Fruit fly (Drosophila melanogaster) whole organism, embryonic: ENCODE results near the gene ImpL1.

ENCODE experiments used
- Asciz ChIP-seq: fragments of 200-800 bp; sonication (Bioruptor generic); optimal IDR thresholded peaks from 2 replicates; lab custom pipeline; 2017; ENCODE audit warnings: missing biosample characterization, mild to moderate bottlenecking, missing genetic modification characterization, missing genetic modification reagents
- Atf6 ChIP-seq: fragments of 200-800 bp; sonication (Bioruptor generic); IDR thresholded peaks from 2 replicates; pipeline ENCODE4 v1.3.6; 2022; ENCODE audit warnings: missing biosample characterization, missing genetic modification characterization
- CG10959 ChIP-seq: fragments of 200-800 bp; sonication (Bioruptor generic); IDR thresholded peaks from 2 replicates; pipeline ENCODE4 v1.3.6; 2022; ENCODE audit warnings: missing biosample characterization, missing genetic modification characterization
- CG11504 ChIP-seq: fragments of 200-800 bp; sonication (Bioruptor generic); optimal IDR thresholded peaks from 3 replicates; lab custom pipeline; 2019; ENCODE audit warnings: missing biosample characterization, mild to moderate bottlenecking, missing genetic modification characterization, moderate library complexity
- CG12391 ChIP-seq: fragments of 200-800 bp; sonication (Bioruptor generic); optimal IDR thresholded peaks from 3 replicates; lab custom pipeline; 2018; ENCODE audit warnings: missing biosample characterization, mild to moderate bottlenecking, missing genetic modification characterization, moderate library complexity
- CG14710 ChIP-seq: fragments of 200-800 bp; sonication (Bioruptor generic); optimal IDR thresholded peaks from 3 replicates; lab custom pipeline; 2019; ENCODE audit warnings: missing biosample characterization, mild to moderate bottlenecking, missing genetic modification characterization, moderate library complexity
- CG15601 ChIP-seq: fragments of 200-800 bp; sonication (Bioruptor generic); optimal IDR thresholded peaks from 3 replicates; lab custom pipeline; 2019; ENCODE audit warnings: missing biosample characterization, mild to moderate bottlenecking, missing genetic modification characterization, moderate library complexity
- CG15696 ChIP-seq: fragments of 200-800 bp; sonication (Bioruptor generic); optimal IDR thresholded peaks from 2 replicates; lab custom pipeline; 2019; ENCODE audit warnings: missing biosample characterization, mild to moderate bottlenecking, missing genetic modification characterization, moderate library complexity
- CG2202 ChIP-seq: fragments of 200-800 bp; sonication (Bioruptor generic); optimal IDR thresholded peaks from 2 replicates; lab custom pipeline; 2018; ENCODE audit warnings: missing biosample characterization, mild to moderate bottlenecking, missing genetic modification characterization
- CG2712 ChIP-seq: fragments of 200-800 bp; optimal IDR thresholded peaks from 3 replicates; lab custom pipeline; 2019; ENCODE audit warnings: missing biosample characterization, mild to moderate bottlenecking, missing genetic modification characterization, moderate library complexity
- CG30403 ChIP-seq: fragments of 200-800 bp; sonication (Bioruptor generic); optimal IDR thresholded peaks from 3 replicates; lab custom pipeline; 2016; ENCODE audit warnings: missing biosample characterization, missing genetic modification characterization
- CG3065 ChIP-seq: fragments of 200-800 bp; sonication (Bioruptor generic); optimal IDR thresholded peaks from 2 replicates; lab custom pipeline; 2016; ENCODE audit warnings: missing biosample characterization, missing genetic modification characterization
- CG32532 ChIP-seq: fragments of 200-800 bp; sonication (Bioruptor generic); IDR thresholded peaks from 2 replicates; pipeline ENCODE4 v1.3.6; 2022; ENCODE audit warnings: missing biosample characterization, missing genetic modification characterization
- CG33213 ChIP-seq: fragments of 200-800 bp; sonication (Bioruptor generic); optimal IDR thresholded peaks from 3 replicates; lab custom pipeline; 2016; ENCODE audit warnings: missing biosample characterization, missing genetic modification characterization
- CG3726 ChIP-seq: fragments of 200-800 bp; sonication (Bioruptor generic); IDR thresholded peaks from 3 replicates; pipeline ENCODE4, ENCODE4 v1.3.6; 2022; ENCODE audit warnings: missing biosample characterization, missing genetic modification characterization
- CG4328 ChIP-seq: fragments of 200-800 bp; sonication (Bioruptor generic); optimal IDR thresholded peaks from 3 replicates; lab custom pipeline; 2017; ENCODE audit warnings: missing biosample characterization, missing genetic modification reagents, missing genetic modification characterization
- CG4424 ChIP-seq: fragments of 200-800 bp; sonication (Bioruptor generic); optimal IDR thresholded peaks from 3 replicates; lab custom pipeline; 2016; ENCODE audit warnings: missing biosample characterization, missing genetic modification characterization
- CG4617 ChIP-seq: fragments of 200-800 bp; sonication (Bioruptor generic); optimal IDR thresholded peaks from 3 replicates; lab custom pipeline; 2016; ENCODE audit warnings: missing biosample characterization, missing genetic modification characterization, borderline replicate concordance
- CG6254 ChIP-seq: fragments of 200-800 bp; sonication (Bioruptor generic); optimal IDR thresholded peaks from 3 replicates; lab custom pipeline; 2017; ENCODE audit warnings: mild to moderate bottlenecking, missing biosample characterization, missing genetic modification reagents, missing genetic modification characterization
- CG6854 ChIP-seq: fragments of 200-800 bp; sonication (Bioruptor generic); optimal IDR thresholded peaks from 3 replicates; lab custom pipeline; 2017; ENCODE audit warnings: missing biosample characterization, mild to moderate bottlenecking, missing genetic modification characterization
- CkIIα-i1 ChIP-seq: fragments of 200-800 bp; sonication (Bioruptor generic); IDR thresholded peaks from 2 replicates; pipeline ENCODE4 v1.3.6; 2022; ENCODE audit warnings: missing biosample characterization, missing genetic modification characterization
- Deaf1 ChIP-seq: fragments of 200-800 bp; optimal IDR thresholded peaks from 3 replicates; lab custom pipeline; 2019; ENCODE audit warnings: missing biosample characterization, mild to moderate bottlenecking, missing genetic modification characterization, moderate library complexity
- Dek ChIP-seq: fragments of 200-800 bp; sonication (Bioruptor generic); optimal IDR thresholded peaks from 3 replicates; lab custom pipeline; 2019; ENCODE audit warnings: missing biosample characterization, mild to moderate bottlenecking, missing genetic modification characterization, moderate library complexity
- Dip3 ChIP-seq: fragments of 200-800 bp; sonication (Bioruptor generic); optimal IDR thresholded peaks from 3 replicates; lab custom pipeline; 2016; ENCODE audit warnings: missing biosample characterization, missing genetic modification characterization
- GATAe ChIP-seq: fragments of 200-800 bp; sonication (Bioruptor generic); conservative IDR thresholded peaks from 2 replicates; pipeline ENCODE4 v1.3.6; 2022; ENCODE audit warnings: missing biosample characterization, missing genetic modification characterization
- Kr ChIP-seq: fragments of 200-800 bp; sonication (Bioruptor generic); optimal IDR thresholded peaks from 2 replicates; lab custom pipeline; 2017; ENCODE audit warnings: missing biosample characterization, mild to moderate bottlenecking, missing genetic modification characterization
- Lhr ChIP-seq: fragments of 200-800 bp; sonication (Bioruptor generic); optimal IDR thresholded peaks from 3 replicates; lab custom pipeline; 2017; ENCODE audit warnings: mild to moderate bottlenecking, missing biosample characterization, missing genetic modification reagents, missing genetic modification characterization
- Nf-YC ChIP-seq: fragments of 200-800 bp; optimal IDR thresholded peaks from 3 replicates; lab custom pipeline; 2019; ENCODE audit warnings: missing biosample characterization, mild to moderate bottlenecking, missing genetic modification characterization, moderate library complexity
- Ptx1 ChIP-seq: fragments of 200-800 bp; sonication (Bioruptor generic); IDR thresholded peaks from 2 replicates; pipeline ENCODE4 v1.3.6; 2022; ENCODE audit warnings: missing biosample characterization, missing genetic modification characterization
- Sry-β ChIP-seq: fragments of 200-800 bp; sonication (Bioruptor generic); optimal IDR thresholded peaks from 2 replicates; lab custom pipeline; 2018; ENCODE audit warnings: missing biosample characterization, mild to moderate bottlenecking, missing genetic modification characterization, moderate library complexity
- Sry-δ ChIP-seq: fragments of 200-800 bp; sonication (Bioruptor generic); optimal IDR thresholded peaks from 2 replicates; lab custom pipeline; 2016; ENCODE audit warnings: missing biosample characterization, missing genetic modification characterization
- Trl ChIP-seq, 3 experiments: fragments of >200 bp in 2 of 3; fragments of 200-800 bp in 1 of 3; sonication (Bioruptor generic) in 1 of 3; optimal IDR thresholded peaks; 2 replicates in 1 of 3; 3 replicates in 2 of 3; lab custom pipeline; 2016 to 2017; ENCODE audit warnings: missing biosample characterization in 1 of 3, missing genetic modification characterization in 1 of 3
- Vsx1 ChIP-seq: fragments of 200-800 bp; sonication (Bioruptor generic); optimal IDR thresholded peaks from 2 replicates; lab custom pipeline; 2017; ENCODE audit warnings: missing biosample characterization, mild to moderate bottlenecking, missing genetic modification characterization, missing genetic modification reagents
- amos ChIP-seq: fragments of 200-800 bp; sonication (Bioruptor generic); IDR thresholded peaks from 2 replicates; pipeline ENCODE4 v1.3.6; 2022; ENCODE audit warnings: missing biosample characterization, missing genetic modification characterization; ENCODE audit not compliant: partially characterized antibody
- bbx ChIP-seq: fragments of 200-800 bp; sonication (Bioruptor generic); IDR thresholded peaks from 2 replicates; pipeline ENCODE4 v1.3.6; 2022; ENCODE audit warnings: missing biosample characterization, missing genetic modification characterization; ENCODE audit not compliant: partially characterized antibody
- bsh ChIP-seq, 2 experiments: fragments of 200-800 bp; sonication (Bioruptor generic); optimal IDR thresholded peaks; 2 replicates each; lab custom pipeline; 2017 to 2018; ENCODE audit warnings: mild to moderate bottlenecking in 2 of 2, missing biosample characterization in 2 of 2, missing genetic modification characterization in 2 of 2, moderate library complexity in 1 of 2
- cad ChIP-seq: fragments of >200 bp; optimal IDR thresholded peaks from 2 replicates; lab custom pipeline; 2017; ENCODE audit warnings: missing biosample characterization, missing genetic modification characterization
- chif ChIP-seq, 2 experiments: fragments of 200-800 bp; sonication (Bioruptor generic); optimal IDR thresholded peaks; 3 replicates each; lab custom pipeline; 2016; ENCODE audit warnings: missing biosample characterization in 2 of 2, missing genetic modification characterization in 2 of 2
- fd96Cb ChIP-seq: fragments of 200-800 bp; sonication (Bioruptor generic); optimal IDR thresholded peaks from 2 replicates; lab custom pipeline; 2018; ENCODE audit warnings: missing biosample characterization, mild to moderate bottlenecking, missing genetic modification characterization, moderate library complexity
- ken ChIP-seq: fragments of 200-800 bp; sonication (Bioruptor generic); IDR thresholded peaks from 3 replicates; pipeline ENCODE4 v1.3.6; 2022; ENCODE audit warnings: missing biosample characterization, missing genetic modification characterization
- pnt ChIP-seq: fragments of 200-800 bp; sonication (Bioruptor generic); optimal IDR thresholded peaks from 3 replicates; lab custom pipeline; 2016; ENCODE audit warnings: missing biosample characterization, missing genetic modification characterization
- prd ChIP-seq, 3 experiments: fragments of >200 bp in 2 of 3; fragments of 200-800 bp in 1 of 3; sonication (Bioruptor generic) in 1 of 3; optimal IDR thresholded peaks in 2 of 3; IDR thresholded peaks in 1 of 3; 2 replicates in 2 of 3; 3 replicates in 1 of 3; pipeline versions ENCODE4 v1.3.6 to Lab custom; 2017 to 2022; ENCODE audit warnings: missing biosample characterization in 1 of 3, missing genetic modification characterization in 1 of 3
- scrt ChIP-seq: fragments of 200-800 bp; sonication (Bioruptor generic); optimal IDR thresholded peaks from 2 replicates; lab custom pipeline; 2018; ENCODE audit warnings: missing biosample characterization, mild to moderate bottlenecking, missing genetic modification characterization, moderate library complexity
- sim ChIP-seq: fragments of 200-800 bp; sonication (Bioruptor generic); IDR thresholded peaks from 2 replicates; pipeline ENCODE4 v1.3.6; 2022; ENCODE audit warnings: missing biosample characterization, missing genetic modification characterization
- sima ChIP-seq: fragments of 200-800 bp; sonication (Bioruptor generic); optimal IDR thresholded peaks from 2 replicates; lab custom pipeline; 2016; ENCODE audit warnings: missing biosample characterization, missing genetic modification characterization
- stwl ChIP-seq: fragments of 200-800 bp; sonication (Bioruptor generic); optimal IDR thresholded peaks from 3 replicates; lab custom pipeline; 2018; ENCODE audit warnings: missing biosample characterization, mild to moderate bottlenecking, missing genetic modification characterization, moderate library complexity
- tgo ChIP-seq: fragments of 200-800 bp; sonication (Bioruptor generic); IDR thresholded peaks from 3 replicates; pipeline ENCODE4 v1.3.6; 2022; ENCODE audit warnings: missing biosample characterization, missing genetic modification characterization
- zfh2 ChIP-seq: fragments of 200-800 bp; sonication (Bioruptor generic); optimal IDR thresholded peaks from 2 replicates; lab custom pipeline; 2016; ENCODE audit warnings: missing biosample characterization, missing genetic modification characterization

Gene ImpL1

dm6 chr3L:13403141-13403867 lies 20.7 kb downstream of the ImpL1 start (continued):
- no peak for TF ChIP-seq CG4617 (GFP tag; lab: Kevin White, UChicago)
- no peak for TF ChIP-seq CG3726 (GFP tag; lab: Robert Waterston, UW)
- TF ChIP-seq CG30403 (GFP tag; lab: Kevin White, UChicago) = peak; percentile 19
- TF ChIP-seq Ptx1 (GFP tag; lab: Robert Waterston, UW) = no peak
- TF ChIP-seq Lhr = no peak
- TF ChIP-seq tgo (GFP tag; lab: Robert Waterston, UW) = no peak
- peak; percentile 57 for TF ChIP-seq cad (GFP tag; lab: Kevin White, UChicago)
- no peak for TF ChIP-seq sima (GFP tag; lab: Kevin White, UChicago)
- TF ChIP-seq Trl (optimal IDR thresholded peaks at IDR 0.05; lab: Kevin White, UChicago) = no peak
- TF ChIP-seq Trl (GFP tag; optimal IDR thresholded peaks at IDR 0.05; lab: Kevin White, UChicago) = no peak
- no peak for TF ChIP-seq CG3065 (GFP tag; lab: Kevin White, UChicago)
- TF ChIP-seq Sry-β (GFP tag; lab: Kevin White, UChicago) = no peak
- peak; percentile 89 for TF ChIP-seq Deaf1
- peak in 1 of 2 experiments; percentile 18 for TF ChIP-seq bsh (GFP tag; optimal IDR thresholded peaks at IDR 0.05; lab: Kevin White, UChicago)
- TF ChIP-seq CG15696 (tag; lab: Kevin White, UChicago) = peak; percentile 57
- TF ChIP-seq CG6854 (GFP tag; lab: Kevin White, UChicago) = no peak
- peak; percentile 76 for TF ChIP-seq CG14710 (tag; lab: Kevin White, UChicago)
- peak; percentile 60 for TF ChIP-seq fd96Cb (tag; lab: Kevin White, UChicago)
- no peak for TF ChIP-seq CG32532
- no peak for TF ChIP-seq Vsx1 (GFP tag; lab: Kevin White, UChicago)
- TF ChIP-seq pnt (GFP tag; lab: Kevin White, UChicago) = no peak
- TF ChIP-seq CG6254 (GFP tag; lab: Kevin White, UChicago) = peak; percentile 59
- peak; percentile 10 for TF ChIP-seq CG4424 (GFP tag; lab: Kevin White, UChicago)
- TF ChIP-seq CkIIα-i1 (GFP tag; lab: Robert Waterston, UW) = no peak
- TF ChIP-seq Asciz = peak; percentile 3
- TF ChIP-seq CG2712 = peak; percentile 70
- no peak for TF ChIP-seq Sry-δ (GFP tag; lab: Kevin White, UChicago)
- TF ChIP-seq sim = 0 out of 2 replicates have a peak, but pooled peaks have one; percentile 11
- TF ChIP-seq Nf-YC (tag; lab: Kevin White, UChicago) = peak; percentile 98
- TF ChIP-seq CG33213 (GFP tag; lab: Kevin White, UChicago) = no peak
- TF ChIP-seq Atf6 (GFP tag; lab: Robert Waterston, UW) = no peak
- no peak for TF ChIP-seq stwl (tag; lab: Kevin White, UChicago)
- TF ChIP-seq Dek (tag; lab: Kevin White, UChicago) = no peak
- no peak for TF ChIP-seq scrt (GFP tag; lab: Kevin White, UChicago)
- TF ChIP-seq GATAe (GFP tag; lab: Robert Waterston, UW) = no peak
- no peak for TF ChIP-seq Kr (GFP tag; lab: Kevin White, UChicago)
- no peak for TF ChIP-seq CG15601 (tag; lab: Kevin White, UChicago)
- TF ChIP-seq prd (optimal IDR thresholded peaks at IDR 0.05; lab: Kevin White, UChicago) = no peak
- peak; percentile 13; the same call in 1 of the 3 replicates for TF ChIP-seq prd (GFP tag; IDR thresholded peaks at IDR 0.05; lab: Robert Waterston, UW)
- TF ChIP-seq Dip3 (GFP tag; lab: Kevin White, UChicago) = no peak
- TF ChIP-seq CG2202 (tag; lab: Kevin White, UChicago) = no peak
- no peak for TF ChIP-seq CG4328 (GFP tag; lab: Kevin White, UChicago)
- no peak for TF ChIP-seq zfh2 (GFP tag; lab: Kevin White, UChicago)
- TF ChIP-seq ken (GFP tag; lab: Robert Waterston, UW) = no peak
- 0 out of 2 replicates have a peak, but pooled peaks have one; percentile 41 for TF ChIP-seq CG10959 (GFP tag; lab: Robert Waterston, UW)
- TF ChIP-seq CG11504 (tag; lab: Kevin White, UChicago) = peak; percentile 63
- no peak for TF ChIP-seq amos
- peak; percentile 17 for TF ChIP-seq CG12391
- no peak for TF ChIP-seq chif (GFP tag; optimal IDR thresholded peaks at IDR 0.05; lab: Kevin White, UChicago)
- no peak for TF ChIP-seq bbx (GFP tag; lab: Robert Waterston, UW)
